Worm (Caenorhabditis elegans): Measurements from ENCODE around the gene B0281.1.
"Not testable (repeated sequence)": the region's sequence is repeated elsewhere in the genome, so short reads cannot be mapped to it uniquely, and the experiment has no call there.

Gene B0281.1

DNA sequence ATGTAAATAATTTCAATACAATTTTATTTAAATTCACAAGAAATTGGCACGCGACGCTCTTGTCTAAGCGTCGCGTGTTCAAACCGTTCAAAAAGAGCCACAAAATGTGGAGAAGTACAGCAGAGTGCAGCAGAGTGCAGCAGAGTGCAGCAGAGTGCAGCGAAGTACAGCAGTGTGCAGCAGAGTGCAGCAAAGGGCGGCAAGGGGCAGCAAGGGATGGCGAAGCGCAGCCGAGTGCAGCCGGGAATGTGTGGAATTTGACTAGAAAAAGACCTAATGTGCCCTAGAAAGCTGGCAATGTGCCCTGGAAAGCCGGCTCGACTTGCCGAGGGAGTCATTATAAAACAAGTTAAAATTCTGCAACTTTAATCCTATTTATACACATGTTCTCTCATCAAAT is 33.6 kb upstream of the B0281.1 start, which contains the start of gene K09F6.6:
Gene K09F6.6, minus strand, starts transcription at position 43 of the 400 bp plus-strand sequence.
- TF ChIP-seq skn-1 (tag; optimal IDR thresholded peaks at IDR 0.05) (no peak), tra-1 (GFP tag; IDR thresholded peaks at IDR 0.05) (no peak), ZK337.2 (GFP tag; IDR thresholded peaks at IDR 0.05) (peak; percentile 27; the same call in 1 of the 2 replicates), set-16 (GFP tag; IDR thresholded peaks at IDR 0.05) (peak; percentile 70), D1046.2 (GFP tag; IDR thresholded peaks at IDR 0.05) (0 out of 2 replicates have a peak, but pooled peaks have one; percentile 11), hlh-30 (tag; optimal IDR thresholded peaks at IDR 0.05; ENCODE audit: insufficient read depth) (no peak), F26F4.8 (GFP tag; conservative IDR thresholded peaks at IDR 0.05) (0 out of 2 replicates have a peak, but pooled peaks have one; percentile 47), dmd-8 (GFP tag; IDR thresholded peaks at IDR 0.05) (no peak)

DNA sequence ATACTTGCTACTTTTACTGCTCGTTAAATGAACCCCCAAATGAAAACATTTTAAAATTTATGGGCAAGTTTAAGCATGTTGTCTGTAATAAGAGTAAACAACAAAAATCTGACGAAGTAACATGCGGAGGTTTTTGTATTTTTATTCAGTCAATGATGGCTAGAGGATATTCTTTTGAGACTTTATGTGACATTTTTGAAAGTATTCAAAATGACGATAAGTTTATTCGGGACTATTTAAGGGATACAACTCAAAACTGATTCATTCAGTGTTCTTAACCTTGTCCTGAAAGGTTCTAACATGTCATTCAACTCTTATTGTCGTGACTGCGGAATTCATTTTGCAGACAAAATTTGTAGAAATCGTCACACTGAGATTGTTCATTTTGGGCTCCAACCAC is 33.0 kb upstream of the B0281.1 start, which contains the start of gene K09F6.11:
Gene K09F6.11, plus strand, starts transcription at position 301 of the 400 bp plus-strand sequence.
- TF ChIP-seq unc-62 (GFP tag; optimal IDR thresholded peaks at IDR 0.05 in 1 of 2) = peak in 1 of 2 experiments; percentile 48
- TF ChIP-seq unc-62 (tag; optimal IDR thresholded peaks at IDR 0.05) = no peak
- TF ChIP-seq ZK546.5 (tag; optimal IDR thresholded peaks at IDR 0.05) = no peak

DNA sequence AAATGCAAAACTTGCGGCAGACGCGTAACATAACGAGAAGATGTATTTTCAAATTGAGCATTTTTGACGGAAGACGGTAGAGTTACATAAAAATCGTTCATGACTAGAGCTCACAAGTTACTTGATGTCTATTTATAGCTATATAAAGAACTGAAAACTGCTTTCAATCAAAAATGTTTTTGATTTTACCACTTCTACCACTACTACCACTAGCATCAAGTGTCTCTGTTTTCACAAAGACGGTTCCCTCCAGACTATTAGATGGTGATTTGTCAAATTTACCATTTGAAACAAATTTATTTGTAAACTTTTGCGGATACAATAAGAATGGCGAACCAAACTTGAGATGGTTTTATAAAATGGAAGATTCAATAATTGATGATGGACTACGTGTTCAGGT is 30.3 kb upstream of the B0281.1 start, which contains the start of gene K09F6.9:
Gene K09F6.9, minus strand, starts transcription at position 101 of the 400 bp plus-strand sequence.
- not testable (repeated sequence) for TF ChIP-seq nhr-25 (tag; optimal IDR thresholded peaks at IDR 0.05; ENCODE audit: borderline replicate concordance, insufficient read depth); sdz-12 (GFP tag; optimal IDR thresholded peaks at IDR 0.05); nhr-6 (tag; optimal IDR thresholded peaks at IDR 0.05)

DNA sequence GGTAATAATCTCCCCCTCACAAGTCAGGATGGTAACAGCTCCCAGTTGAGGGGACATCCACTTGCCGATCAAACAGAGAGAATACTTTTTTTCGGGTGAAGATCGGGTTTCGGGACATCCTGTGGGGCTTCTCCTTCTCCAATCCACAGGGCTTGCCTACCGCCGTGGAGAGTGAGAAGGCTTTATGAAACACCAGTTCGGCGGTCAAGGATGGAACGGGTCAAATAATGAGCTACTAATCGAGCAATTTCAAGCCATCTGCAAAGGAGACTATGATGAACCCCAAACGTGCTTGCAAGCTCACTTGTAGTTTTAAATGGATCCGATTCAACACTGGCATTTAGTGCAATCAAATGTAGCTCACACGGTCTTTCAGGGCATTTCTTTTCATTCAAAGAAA is 28.2 kb upstream of the B0281.1 start:
- TF ChIP-seq saeg-2 (GFP tag; IDR thresholded peaks at IDR 0.05) = no peak
- peak in 1 of 2 experiments; percentile 92 for TF ChIP-seq unc-62 (GFP tag; optimal IDR thresholded peaks at IDR 0.05 in 1 of 2)
- TF ChIP-seq unc-62 (tag; optimal IDR thresholded peaks at IDR 0.05) = no peak

DNA sequence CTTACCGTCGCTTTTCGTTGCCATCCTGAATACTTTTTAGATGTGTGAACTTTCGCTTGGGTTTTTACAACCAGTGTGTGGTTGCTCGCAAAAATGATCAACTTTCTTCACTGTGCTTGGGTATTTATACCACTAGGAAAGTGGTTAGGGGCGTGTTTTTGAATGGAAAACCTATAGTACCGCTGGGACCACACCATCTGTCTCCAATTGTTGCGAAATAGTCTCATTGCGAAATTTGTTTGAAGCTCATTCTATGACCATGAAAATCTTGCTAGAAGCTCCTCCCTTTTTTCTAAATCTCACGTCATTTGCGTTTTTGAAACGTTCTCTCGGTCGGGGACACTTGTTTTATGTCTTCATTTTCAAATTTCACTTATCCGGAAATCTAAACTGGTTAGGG is 24.1 kb upstream of the B0281.1 start, which contains the start of the genes K09F6.10 and K09F6.13:
Gene K09F6.10, minus strand, starts transcription at position 86 of the 400 bp plus-strand sequence.
Gene K09F6.13, plus strand, starts transcription at position 317 of the 400 bp plus-strand sequence.
- no peak for TF ChIP-seq php-3 (GFP tag; IDR thresholded peaks at IDR 0.05)
- no peak for TF ChIP-seq dmd-8 (GFP tag; IDR thresholded peaks at IDR 0.05)
- no peak for TF ChIP-seq spr-1 (tag; optimal IDR thresholded peaks at IDR 0.05)
- TF ChIP-seq nhr-111 (GFP tag; optimal IDR thresholded peaks at IDR 0.05) = no peak
- TF ChIP-seq duxl-1 (tag; optimal IDR thresholded peaks at IDR 0.05; ENCODE audit: poor library complexity) = no peak
- TF ChIP-seq ceh-62 (tag; optimal IDR thresholded peaks at IDR 0.05) = no peak
- TF ChIP-seq nhr-102 (tag; optimal IDR thresholded peaks at IDR 0.05) = no peak
- no peak for TF ChIP-seq dmd-9 (GFP tag; IDR thresholded peaks at IDR 0.05)

DNA sequence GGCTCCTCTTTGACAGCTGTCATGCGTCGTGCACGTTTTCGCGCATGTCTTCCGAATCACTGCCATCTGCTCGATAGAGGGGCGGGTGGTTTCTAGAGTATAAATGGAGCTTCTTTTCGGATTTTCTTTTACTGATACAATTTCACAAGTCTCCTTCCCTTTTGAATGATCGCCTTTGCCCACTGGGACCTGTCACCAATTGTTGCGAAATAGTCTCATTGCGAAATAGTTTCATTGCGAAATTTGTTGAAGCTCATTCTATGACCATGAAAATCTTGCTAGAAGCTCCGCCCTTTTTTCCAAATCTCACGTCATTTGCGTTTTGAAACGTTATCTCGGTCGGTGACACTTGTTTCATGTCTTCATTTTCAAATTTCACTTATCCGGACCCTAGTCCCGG is 23.4 kb upstream of the B0281.1 start:
- TF ChIP-seq ztf-7 (tag; optimal IDR thresholded peaks at IDR 0.05) (no peak), lin-29 (GFP tag; IDR thresholded peaks at IDR 0.05) (no peak), ceh-20 (GFP tag; IDR thresholded peaks at IDR 0.05) (peak; percentile 72; the same call in 1 of the 2 replicates), nhr-11 (tag; optimal IDR thresholded peaks at IDR 0.05) (peak; percentile 22), unc-62 (GFP tag; optimal IDR thresholded peaks at IDR 0.05 in 1 of 2) (peak in 1 of 2 experiments; percentile 95), unc-62 (tag; optimal IDR thresholded peaks at IDR 0.05) (no peak), hif-1 (tag; optimal IDR thresholded peaks at IDR 0.05) (peak in 1 of 2 experiments; percentile 16), vab-7 (GFP tag; IDR thresholded peaks at IDR 0.05) (peak; percentile 55; the same call in 1 of the 2 replicates)

DNA sequence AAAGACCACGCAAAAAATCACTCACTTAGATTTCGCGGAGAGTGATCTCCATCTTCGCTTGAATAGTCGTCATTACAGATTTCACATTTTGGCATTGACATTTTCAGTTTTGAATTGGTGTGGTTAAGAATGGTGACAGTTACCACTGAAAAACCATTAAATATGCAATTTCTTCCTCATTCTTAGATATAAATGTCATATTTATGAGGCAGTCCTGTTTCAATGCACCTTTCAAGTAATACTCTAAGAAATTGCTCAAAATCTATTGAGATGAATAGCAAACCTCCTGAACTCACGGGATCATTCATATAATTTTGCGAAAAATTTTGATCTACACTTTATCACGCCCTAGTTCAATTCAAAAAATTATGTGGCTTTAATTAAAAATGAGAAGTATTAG is 20.8 kb upstream of the B0281.1 start, which contains the start of gene K09F6.7:
Gene K09F6.7, minus strand, starts transcription at position 101 of the 400 bp plus-strand sequence.
- TF ChIP-seq F37D6.2 (tag; optimal IDR thresholded peaks at IDR 0.05) = no peak
- no peak for TF ChIP-seq duxl-1 (tag; optimal IDR thresholded peaks at IDR 0.05; ENCODE audit: poor library complexity)
- no peak for TF ChIP-seq nhr-42 (GFP tag; IDR thresholded peaks at IDR 0.05)
- no peak for TF ChIP-seq ztf-7 (tag; optimal IDR thresholded peaks at IDR 0.05)
- no peak for TF ChIP-seq zip-2 (tag; optimal IDR thresholded peaks at IDR 0.05)
- TF ChIP-seq Y105C5A.15 (GFP tag; IDR thresholded peaks at IDR 0.05) = no peak
- TF ChIP-seq T26A8.4 (GFP tag; IDR thresholded peaks at IDR 0.05) = no peak
- no peak for TF ChIP-seq unc-130 (GFP tag; optimal IDR thresholded peaks at IDR 0.05)
- TF ChIP-seq R02D3.7 (tag; optimal IDR thresholded peaks at IDR 0.05) = no peak
- TF ChIP-seq aha-1 (tag) = no peak
- TF ChIP-seq hlh-30 (tag; optimal IDR thresholded peaks at IDR 0.05; ENCODE audit: insufficient read depth) = no peak
- no peak for TF ChIP-seq nhr-77 (tag; optimal IDR thresholded peaks at IDR 0.05)
- TF ChIP-seq daf-8 (GFP tag; IDR thresholded peaks at IDR 0.05) = no peak
- no peak for TF ChIP-seq F10B5.3 (tag; optimal IDR thresholded peaks at IDR 0.05)
- TF ChIP-seq mxl-2 (GFP tag; conservative IDR thresholded peaks at IDR 0.05) = no peak

Data from whole organism, L4 larva.